Fruit fly (Drosophila melanogaster) whole organism, embryonic: ENCODE measurements around the gene mRpL46.

Experiments
- Aef1 ChIP-seq: fragments of 200-800 bp; sonication (Bioruptor generic); IDR thresholded peaks from 3 replicates; pipeline ENCODE4 v1.3.6; 2022; ENCODE audit warnings: missing biosample characterization, missing genetic modification characterization
- Antp ChIP-seq: fragments of 200-800 bp; sonication (Bioruptor generic); optimal IDR thresholded peaks from 3 replicates; lab custom pipeline; 2016; ENCODE audit warnings: missing biosample characterization, missing genetic modification characterization
- CG10267 ChIP-seq: fragments of 200-800 bp; sonication (Bioruptor generic); optimal IDR thresholded peaks from 2 replicates; lab custom pipeline; 2018; ENCODE audit warnings: missing biosample characterization, mild to moderate bottlenecking, missing genetic modification characterization, moderate library complexity
- CG12104 ChIP-seq: fragments of 200-800 bp; sonication (Bioruptor generic); optimal IDR thresholded peaks from 3 replicates; lab custom pipeline; 2016; ENCODE audit warnings: missing biosample characterization, missing genetic modification characterization
- CG12219 ChIP-seq: fragments of 200-800 bp; sonication (Bioruptor generic); optimal IDR thresholded peaks from 3 replicates; lab custom pipeline; 2018; ENCODE audit warnings: missing biosample characterization, mild to moderate bottlenecking, missing genetic modification characterization
- CG12744 ChIP-seq: fragments of 200-800 bp; sonication (Bioruptor generic); optimal IDR thresholded peaks from 2 replicates; lab custom pipeline; 2016; ENCODE audit warnings: missing biosample characterization, missing genetic modification characterization
- CG13296 ChIP-seq: fragments of 200-800 bp; sonication (Bioruptor generic); optimal IDR thresholded peaks from 3 replicates; lab custom pipeline; 2018; ENCODE audit warnings: missing biosample characterization, mild to moderate bottlenecking, missing genetic modification characterization
- CG14710 ChIP-seq: fragments of 200-800 bp; sonication (Bioruptor generic); optimal IDR thresholded peaks from 3 replicates; lab custom pipeline; 2019; ENCODE audit warnings: missing biosample characterization, mild to moderate bottlenecking, missing genetic modification characterization, moderate library complexity
- CG14860 ChIP-seq: fragments of 200-800 bp; sonication (Bioruptor generic); IDR thresholded peaks from 3 replicates; pipeline ENCODE4 v1.3.6; 2022; ENCODE audit warnings: missing biosample characterization, missing genetic modification characterization; ENCODE audit not compliant: partially characterized antibody
- CG2889 ChIP-seq: fragments of 200-800 bp; sonication (Bioruptor generic); IDR thresholded peaks from 3 replicates; pipeline ENCODE4 v1.3.6; 2022; ENCODE audit warnings: missing biosample characterization, missing genetic modification characterization
- CG34224 ChIP-seq: fragments of 200-800 bp; sonication (Bioruptor generic); IDR thresholded peaks from 3 replicates; pipeline ENCODE4 v1.3.6; 2022; ENCODE audit warnings: missing biosample characterization, missing genetic modification characterization; ENCODE audit not compliant: partially characterized antibody
- CG3847 ChIP-seq: fragments of 200-800 bp; sonication (Bioruptor generic); IDR thresholded peaks from 2 replicates; pipeline ENCODE4 v1.3.6; 2022; ENCODE audit warnings: missing biosample characterization, missing genetic modification characterization
- CG43689 ChIP-seq: fragments of 200-800 bp; sonication (Bioruptor generic); IDR thresholded peaks from 2 replicates; pipeline ENCODE4 v1.3.6; 2022; ENCODE audit warnings: missing biosample characterization, missing genetic modification characterization
- CG6683 ChIP-seq: fragments of 200-800 bp; sonication (Bioruptor generic); optimal IDR thresholded peaks from 2 replicates; lab custom pipeline; 2017; ENCODE audit warnings: missing biosample characterization, mild to moderate bottlenecking, missing genetic modification characterization, missing genetic modification reagents
- CG9727 ChIP-seq: fragments of 200-800 bp; sonication (Bioruptor generic); optimal IDR thresholded peaks from 3 replicates; lab custom pipeline; 2017; ENCODE audit warnings: missing biosample characterization, mild to moderate bottlenecking, missing genetic modification characterization
- Camta ChIP-seq: fragments of 200-800 bp; sonication (Bioruptor generic); optimal IDR thresholded peaks from 2 replicates; lab custom pipeline; 2016; ENCODE audit warnings: missing biosample characterization, missing genetic modification characterization
- Deaf1 ChIP-seq: fragments of 200-800 bp; optimal IDR thresholded peaks from 3 replicates; lab custom pipeline; 2019; ENCODE audit warnings: missing biosample characterization, mild to moderate bottlenecking, missing genetic modification characterization, moderate library complexity
- Dek ChIP-seq: fragments of 200-800 bp; sonication (Bioruptor generic); optimal IDR thresholded peaks from 3 replicates; lab custom pipeline; 2019; ENCODE audit warnings: missing biosample characterization, mild to moderate bottlenecking, missing genetic modification characterization, moderate library complexity
- Dfd ChIP-seq, 2 experiments: fragments of >200 bp; optimal IDR thresholded peaks; 2 replicates each; lab custom pipeline; 2017; ENCODE audit warnings: missing biosample characterization in 2 of 2, missing genetic modification characterization in 2 of 2
- Dref ChIP-seq: fragments of 200-800 bp; sonication (Bioruptor generic); IDR thresholded peaks from 2 replicates; pipeline ENCODE4 v1.3.6; 2022; ENCODE audit warnings: missing biosample characterization, missing genetic modification characterization
- E2f1 ChIP-seq: fragments of 200-800 bp; sonication (Bioruptor generic); IDR thresholded peaks from 2 replicates; pipeline ENCODE4 v1.3.6; 2022; ENCODE audit warnings: missing biosample characterization, missing genetic modification characterization
- Ets97D ChIP-seq: fragments of 200-800 bp; sonication (Bioruptor generic); optimal IDR thresholded peaks from 3 replicates; lab custom pipeline; 2016; ENCODE audit warnings: missing biosample characterization, missing genetic modification characterization
- Fer3 ChIP-seq: fragments of 200-800 bp; sonication (Bioruptor generic); optimal IDR thresholded peaks from 2 replicates; lab custom pipeline; 2018; ENCODE audit warnings: missing biosample characterization, mild to moderate bottlenecking, missing genetic modification characterization, moderate library complexity
- Hr51 ChIP-seq, 2 experiments: fragments of 200-800 bp; sonication (Bioruptor generic); optimal IDR thresholded peaks; 2 replicates in 1 of 2; 3 replicates in 1 of 2; lab custom pipeline; 2016 to 2018; ENCODE audit warnings: missing biosample characterization in 2 of 2, missing genetic modification characterization in 2 of 2, mild to moderate bottlenecking in 1 of 2, moderate library complexity in 1 of 2
- MBD-R2 ChIP-seq: fragments of 200-800 bp; sonication (Bioruptor generic); IDR thresholded peaks from 2 replicates; pipeline ENCODE4 v1.3.6; 2022; ENCODE audit warnings: missing biosample characterization, missing genetic modification characterization
- Myb ChIP-seq: fragments of 200-800 bp; sonication (Bioruptor generic); optimal IDR thresholded peaks from 2 replicates; lab custom pipeline; 2016; ENCODE audit warnings: missing biosample characterization, missing genetic modification characterization
- Nf-YA ChIP-seq: fragments of 200-800 bp; sonication (Bioruptor generic); IDR thresholded peaks from 2 replicates; pipeline ENCODE4 v1.3.6; 2022; ENCODE audit warnings: missing biosample characterization, missing genetic modification characterization
- Optix ChIP-seq: fragments of 200-800 bp; sonication (Bioruptor generic); IDR thresholded peaks from 3 replicates; pipeline ENCODE4 v1.3.6; 2022; ENCODE audit warnings: missing biosample characterization, missing genetic modification characterization
- Sin3A ChIP-seq: fragments of >200 bp; optimal IDR thresholded peaks from 2 replicates; lab custom pipeline; 2018
- Spps ChIP-seq: fragments of 200-800 bp; sonication (Bioruptor generic); optimal IDR thresholded peaks from 2 replicates; lab custom pipeline; 2018; ENCODE audit warnings: missing biosample characterization, mild to moderate bottlenecking, missing genetic modification characterization
- Sry-δ ChIP-seq: fragments of 200-800 bp; sonication (Bioruptor generic); optimal IDR thresholded peaks from 2 replicates; lab custom pipeline; 2016; ENCODE audit warnings: missing biosample characterization, missing genetic modification characterization
- Xbp1 ChIP-seq: fragments of 200-800 bp; sonication (Bioruptor generic); optimal IDR thresholded peaks from 3 replicates; lab custom pipeline; 2016; ENCODE audit warnings: missing biosample characterization, mild to moderate bottlenecking, missing genetic modification characterization
- ara ChIP-seq: fragments of 200-800 bp; sonication (Bioruptor generic); IDR thresholded peaks from 2 replicates; pipeline ENCODE4 v1.3.6; 2022; ENCODE audit warnings: missing biosample characterization, missing genetic modification characterization
- chinmo ChIP-seq: fragments of 200-800 bp; sonication (Bioruptor generic); IDR thresholded peaks from 4 replicates; pipeline ENCODE4 v1.3.6; 2022; ENCODE audit warnings: missing biosample characterization, missing genetic modification characterization; ENCODE audit not compliant: partially characterized antibody
- ci ChIP-seq: fragments of 200-800 bp; sonication (Bioruptor generic); IDR thresholded peaks from 3 replicates; pipeline ENCODE4 v1.3.6; 2022; ENCODE audit warnings: missing biosample characterization, missing genetic modification characterization
- crp ChIP-seq, 2 experiments: fragments of 200-800 bp; sonication (Bioruptor generic); optimal IDR thresholded peaks; 2 replicates in 1 of 2; 3 replicates in 1 of 2; lab custom pipeline; 2017; ENCODE audit warnings: missing biosample characterization in 2 of 2, missing genetic modification characterization in 2 of 2, mild to moderate bottlenecking in 1 of 2, moderate library complexity in 1 of 2
- emc ChIP-seq: fragments of 200-800 bp; sonication (Bioruptor generic); optimal IDR thresholded peaks from 2 replicates; lab custom pipeline; 2016; ENCODE audit warnings: missing biosample characterization, missing genetic modification characterization
- exex ChIP-seq: fragments of 200-800 bp; sonication (Bioruptor generic); optimal IDR thresholded peaks from 4 replicates; lab custom pipeline; 2018; ENCODE audit warnings: missing biosample characterization, mild to moderate bottlenecking, missing genetic modification characterization, moderate library complexity
- fd96Cb ChIP-seq: fragments of 200-800 bp; sonication (Bioruptor generic); optimal IDR thresholded peaks from 2 replicates; lab custom pipeline; 2018; ENCODE audit warnings: missing biosample characterization, mild to moderate bottlenecking, missing genetic modification characterization, moderate library complexity
- gfzf ChIP-seq: fragments of 200-800 bp; sonication (Bioruptor generic); optimal IDR thresholded peaks from 2 replicates; lab custom pipeline; 2016; ENCODE audit warnings: missing biosample characterization, mild to moderate bottlenecking, missing genetic modification characterization, moderate library complexity
- grau ChIP-seq: fragments of 200-800 bp; optimal IDR thresholded peaks from 3 replicates; lab custom pipeline; 2019; ENCODE audit warnings: missing biosample characterization, mild to moderate bottlenecking, missing genetic modification characterization, moderate library complexity
- grn ChIP-seq: fragments of 200-800 bp; sonication (Bioruptor generic); optimal IDR thresholded peaks from 3 replicates; lab custom pipeline; 2017; ENCODE audit warnings: missing biosample characterization, missing genetic modification characterization
- inv ChIP-seq: fragments of 200-800 bp; sonication (Bioruptor generic); IDR thresholded peaks from 2 replicates; pipeline ENCODE4 v1.3.6; 2022; ENCODE audit warnings: missing biosample characterization, missing genetic modification characterization; ENCODE audit not compliant: partially characterized antibody
- ken ChIP-seq: fragments of 200-800 bp; sonication (Bioruptor generic); IDR thresholded peaks from 3 replicates; pipeline ENCODE4 v1.3.6; 2022; ENCODE audit warnings: missing biosample characterization, missing genetic modification characterization
- luna ChIP-seq: fragments of 200-800 bp; sonication (Bioruptor generic); optimal IDR thresholded peaks from 2 replicates; lab custom pipeline; 2016; ENCODE audit warnings: missing biosample characterization, missing genetic modification characterization
- otp ChIP-seq: fragments of 200-800 bp; sonication (Bioruptor generic); IDR thresholded peaks from 3 replicates; pipeline ENCODE4, ENCODE4 v1.3.6; 2022; ENCODE audit warnings: missing biosample characterization, missing genetic modification characterization
- ranshi ChIP-seq: fragments of 200-800 bp; sonication (Bioruptor generic); IDR thresholded peaks from 2 replicates; pipeline ENCODE4 v1.3.6; 2022; ENCODE audit warnings: missing biosample characterization, missing genetic modification characterization
- sens ChIP-seq: fragments of 200-800 bp; sonication (Bioruptor generic); peaks from one replicate; lab custom pipeline; 2016; ENCODE audit warnings: missing biosample characterization, missing genetic modification characterization
- slbo ChIP-seq: fragments of 200-800 bp; sonication (Bioruptor generic); IDR thresholded peaks from 2 replicates; pipeline ENCODE4 v1.3.6; 2022; ENCODE audit warnings: missing biosample characterization, missing genetic modification characterization
- trem ChIP-seq: fragments of 200-800 bp; optimal IDR thresholded peaks from 3 replicates; lab custom pipeline; 2019; ENCODE audit warnings: missing biosample characterization, mild to moderate bottlenecking, missing genetic modification characterization, moderate library complexity
- zen ChIP-seq: fragments of 200-800 bp; sonication (Bioruptor generic); optimal IDR thresholded peaks from 3 replicates; lab custom pipeline; 2018; ENCODE audit warnings: missing biosample characterization, mild to moderate bottlenecking, missing genetic modification characterization, moderate library complexity
- zen2 ChIP-seq: fragments of 200-800 bp; sonication (Bioruptor generic); IDR thresholded peaks from 3 replicates; pipeline ENCODE4 v1.3.6; 2022; ENCODE audit warnings: missing biosample characterization, missing genetic modification characterization; ENCODE audit not compliant: partially characterized antibody

mRpL46 gene

DNA sequence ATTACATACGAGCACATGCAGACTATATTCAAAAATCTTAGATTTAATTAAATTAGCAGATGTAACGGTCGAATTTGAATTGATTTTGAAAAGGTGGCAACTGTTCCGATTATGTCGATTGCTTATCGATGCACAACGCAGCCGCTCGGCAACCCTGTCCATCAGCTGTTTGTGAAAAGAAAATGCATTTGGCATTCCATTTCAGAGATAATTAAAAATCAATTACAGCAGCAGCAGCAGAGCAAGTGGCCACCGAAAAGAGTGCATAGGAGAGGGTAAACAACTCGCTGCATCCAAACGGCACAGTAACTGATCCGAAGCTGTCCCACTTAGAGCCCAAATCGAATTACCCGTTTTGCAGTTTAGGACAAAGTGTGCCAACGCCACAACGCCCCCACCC is 21.4 kb downstream of the mRpL46 start, which contains the start of gene Patj (continued):
- TF ChIP-seq Optix (GFP tag; lab: Robert Waterston, UW) = no peak
- no peak for TF ChIP-seq slbo (GFP tag; lab: Robert Waterston, UW)
- TF ChIP-seq Myb = peak; percentile 99
- TF ChIP-seq CG2889 (GFP tag; lab: Robert Waterston, UW) = no peak
- TF ChIP-seq CG14860 (GFP tag; lab: Robert Waterston, UW) = peak; percentile 40; the same call in 1 of the 3 replicates
- peak; percentile 97 for TF ChIP-seq MBD-R2
- peak; percentile 81 to 97 for TF ChIP-seq crp (GFP tag; optimal IDR thresholded peaks at IDR 0.05; lab: Kevin White, UChicago)
- TF ChIP-seq Spps (tag; lab: Kevin White, UChicago) = no peak
- peak; percentile 35; the same call in 1 of the 2 replicates for TF ChIP-seq inv (GFP tag; lab: Robert Waterston, UW)
- TF ChIP-seq Fer3 (tag; lab: Kevin White, UChicago) = no peak
- peak; percentile 66 for TF ChIP-seq CG3847
- TF ChIP-seq trem (tag; lab: Kevin White, UChicago) = peak; percentile 68
- peak; percentile 53 for TF ChIP-seq CG14710
- no peak for TF ChIP-seq CG13296 (GFP tag; lab: Kevin White, UChicago)
- no peak for TF ChIP-seq grn (GFP tag; lab: Kevin White, UChicago)
- no peak for TF ChIP-seq CG12744
- TF ChIP-seq gfzf (GFP tag; lab: Kevin White, UChicago) = peak; percentile 34
- TF ChIP-seq ken (GFP tag; lab: Robert Waterston, UW) = no peak
- TF ChIP-seq CG9727 (GFP tag; lab: Kevin White, UChicago) = no peak
- TF ChIP-seq Dfd (GFP tag; optimal IDR thresholded peaks at IDR 0.05; lab: Kevin White, UChicago) = no peak
- TF ChIP-seq Dek = no peak
- TF ChIP-seq zen2 = peak; percentile 7; the same call in 1 of the 3 replicates
- TF ChIP-seq CG10267 = peak; percentile 2
- TF ChIP-seq Hr51 (GFP tag; optimal IDR thresholded peaks at IDR 0.05; lab: Kevin White, UChicago) = no peak
- TF ChIP-seq CG34224 (GFP tag; lab: Robert Waterston, UW) = peak; percentile 64; the same call in 2 of the 3 replicates
- TF ChIP-seq ara (GFP tag; lab: Robert Waterston, UW) = no peak
- TF ChIP-seq chinmo (GFP tag; lab: Robert Waterston, UW) = peak; percentile 99
- TF ChIP-seq CG12104 (GFP tag; lab: Kevin White, UChicago) = no peak
- TF ChIP-seq ranshi (GFP tag; lab: Robert Waterston, UW) = no peak
- no peak for TF ChIP-seq fd96Cb (tag; lab: Kevin White, UChicago)
- peak; percentile 79 for TF ChIP-seq Dref (GFP tag; lab: Robert Waterston, UW)
- TF ChIP-seq CG43689 = no peak
- TF ChIP-seq exex (tag; lab: Kevin White, UChicago) = peak; percentile 55
- peak; percentile 98 for TF ChIP-seq zen
- no peak for TF ChIP-seq luna (GFP tag; lab: Kevin White, UChicago)
- no peak for TF ChIP-seq Antp (GFP tag; lab: Kevin White, UChicago)
- peak; percentile 24 for TF ChIP-seq Ets97D
- TF ChIP-seq emc = no peak
- TF ChIP-seq Sry-δ (GFP tag; lab: Kevin White, UChicago) = peak; percentile 48
- no peak for TF ChIP-seq grau (tag; lab: Kevin White, UChicago)
- no peak for TF ChIP-seq Xbp1
- no peak for TF ChIP-seq Camta
- TF ChIP-seq CG12219 (GFP tag; lab: Kevin White, UChicago) = no peak
- TF ChIP-seq sens = peak; percentile 29
- TF ChIP-seq Aef1 (GFP tag; lab: Robert Waterston, UW) = no peak
- TF ChIP-seq Nf-YA (GFP tag; lab: Robert Waterston, UW) = no peak
- no peak for TF ChIP-seq Deaf1 (tag; lab: Kevin White, UChicago)
- TF ChIP-seq Sin3A (lab: Kevin White, UChicago) = peak; percentile 32
- TF ChIP-seq CG6683 (GFP tag; lab: Kevin White, UChicago) = no peak
- peak; percentile 47 for TF ChIP-seq otp (GFP tag; lab: Robert Waterston, UW)
- no peak for TF ChIP-seq E2f1 (GFP tag; lab: Robert Waterston, UW)
- 0 out of 3 replicates have a peak, but pooled peaks have one; percentile 32 for TF ChIP-seq ci (GFP tag; lab: Robert Waterston, UW)
